Fruit fly (Drosophila melanogaster): ENCODE measurements around the gene CG42613.

Gene CG42613

dm6 chr3R:18913856-18914593 lies 15.0 kb upstream of the CG42613 start (continued):
- no peak for TF ChIP-seq CG11085 (GFP tag; IDR thresholded peaks at IDR 0.05)
- TF ChIP-seq gem (tag; optimal IDR thresholded peaks at IDR 0.05): peak; percentile 18
- TF ChIP-seq zfh1 (GFP tag; IDR thresholded peaks at IDR 0.05): peak; percentile 59; the same call in 2 of the 3 replicates
- no peak for TF ChIP-seq CG1647 (GFP tag; optimal IDR thresholded peaks at IDR 0.05)
- TF ChIP-seq Mes4 (GFP tag; optimal IDR thresholded peaks at IDR 0.05): no peak
- TF ChIP-seq Ssrp (tag; optimal IDR thresholded peaks at IDR 0.05): peak; percentile 8
- no peak for TF ChIP-seq scrt (GFP tag; optimal IDR thresholded peaks at IDR 0.05)
- TF ChIP-seq p53 (GFP tag; optimal IDR thresholded peaks at IDR 0.05): no peak
- TF ChIP-seq Usf (GFP tag; optimal IDR thresholded peaks at IDR 0.05): no peak
- TF ChIP-seq CG4360 (GFP tag; IDR thresholded peaks at IDR 0.05): peak; percentile 68
- no peak for TF ChIP-seq mld (GFP tag; IDR thresholded peaks at IDR 0.05; ENCODE audit: partially characterized antibody)
- TF ChIP-seq Taf1 (GFP tag; IDR thresholded peaks at IDR 0.05): no peak
- TF ChIP-seq hth (optimal IDR thresholded peaks at IDR 0.05): no peak
- 0 out of 3 replicates have a peak, but pooled peaks have one; percentile 54 for TF ChIP-seq ci (GFP tag; IDR thresholded peaks at IDR 0.05)
- no peak for TF ChIP-seq GATAe (GFP tag; conservative IDR thresholded peaks at IDR 0.05)
- TF ChIP-seq CG32532 (GFP tag; IDR thresholded peaks at IDR 0.05): peak; percentile 23; the same call in 1 of the 2 replicates
- no peak for TF ChIP-seq Opbp (GFP tag; IDR thresholded peaks at IDR 0.05; ENCODE audit: partially characterized antibody)
- no peak for TF ChIP-seq inv (GFP tag; IDR thresholded peaks at IDR 0.05; ENCODE audit: partially characterized antibody)
- no peak for TF ChIP-seq CG9876 (GFP tag; optimal IDR thresholded peaks at IDR 0.05)
- TF ChIP-seq HLH54F (GFP tag; optimal IDR thresholded peaks at IDR 0.05): no peak
- no peak for TF ChIP-seq bigmax (GFP tag; optimal IDR thresholded peaks at IDR 0.05)
- peak; percentile 29; the same call in 1 of the 2 replicates for TF ChIP-seq bbx (GFP tag; IDR thresholded peaks at IDR 0.05; ENCODE audit: partially characterized antibody)
- TF ChIP-seq crp (GFP tag; optimal IDR thresholded peaks at IDR 0.05): peak in 1 of 2 experiments; percentile 77
- no peak for TF ChIP-seq MTF-1 (GFP tag; optimal IDR thresholded peaks at IDR 0.05; ENCODE audit: borderline replicate concordance)
- TF ChIP-seq CG13775 (GFP tag; optimal IDR thresholded peaks at IDR 0.05): peak; percentile 45
- no peak for TF ChIP-seq da (GFP tag; optimal IDR thresholded peaks at IDR 0.05)
- no peak for TF ChIP-seq unpg (GFP tag; optimal IDR thresholded peaks at IDR 0.05)
- no peak for TF ChIP-seq CG11456 (GFP tag; IDR thresholded peaks at IDR 0.05)
- no peak for TF ChIP-seq Jarid2 (GFP tag; optimal IDR thresholded peaks at IDR 0.05)
- no peak for TF ChIP-seq CG7372 (GFP tag; IDR thresholded peaks at IDR 0.05)
- TF ChIP-seq Mrtf (GFP tag; IDR thresholded peaks at IDR 0.05): no peak
- TF ChIP-seq cwo (GFP tag; optimal IDR thresholded peaks at IDR 0.05): no peak
- peak; percentile 36 for TF ChIP-seq CG30403 (GFP tag; optimal IDR thresholded peaks at IDR 0.05)
- TF ChIP-seq CG8478 (optimal IDR thresholded peaks at IDR 0.05): no peak
- no peak for TF ChIP-seq CG15073 (GFP tag; optimal IDR thresholded peaks at IDR 0.05)
- TF ChIP-seq CG10147 (GFP tag; optimal IDR thresholded peaks at IDR 0.05): no peak
- TF ChIP-seq H2.0 (GFP tag; IDR thresholded peaks at IDR 0.05): no peak
- no peak for TF ChIP-seq jing (GFP tag; optimal IDR thresholded peaks at IDR 0.05)
- TF ChIP-seq CG8089 (GFP tag; optimal IDR thresholded peaks at IDR 0.05): no peak
- no peak for TF ChIP-seq CG8290 (GFP tag; optimal IDR thresholded peaks at IDR 0.05)
- peak in 1 of 2 experiments; percentile 18 for TF ChIP-seq CG8290 (tag; optimal IDR thresholded peaks at IDR 0.05)
- TF ChIP-seq Tbp (GFP tag; optimal IDR thresholded peaks at IDR 0.05): no peak
- no peak for TF ChIP-seq CG17912 (GFP tag; optimal IDR thresholded peaks at IDR 0.05)
- no peak for TF ChIP-seq CG17385 (GFP tag; optimal IDR thresholded peaks at IDR 0.05)
- peak; percentile 36 for TF ChIP-seq CG4424 (GFP tag; optimal IDR thresholded peaks at IDR 0.05)
- TF ChIP-seq CG14441 (GFP tag; IDR thresholded peaks at IDR 0.05): peak; percentile 23; the same call in 1 of the 2 replicates
- TF ChIP-seq dmrt11E (tag; optimal IDR thresholded peaks at IDR 0.05): peak; percentile 7
- no peak for TF ChIP-seq CG14050 (GFP tag; IDR thresholded peaks at IDR 0.05)
- no peak for TF ChIP-seq gro (GFP tag; optimal IDR thresholded peaks at IDR 0.05)
- peak; percentile 31 for TF ChIP-seq CG13424 (tag; optimal IDR thresholded peaks at IDR 0.05)
